Worm (Caenorhabditis elegans): ENCODE measurements around the gene dmsr-7.

DNA sequence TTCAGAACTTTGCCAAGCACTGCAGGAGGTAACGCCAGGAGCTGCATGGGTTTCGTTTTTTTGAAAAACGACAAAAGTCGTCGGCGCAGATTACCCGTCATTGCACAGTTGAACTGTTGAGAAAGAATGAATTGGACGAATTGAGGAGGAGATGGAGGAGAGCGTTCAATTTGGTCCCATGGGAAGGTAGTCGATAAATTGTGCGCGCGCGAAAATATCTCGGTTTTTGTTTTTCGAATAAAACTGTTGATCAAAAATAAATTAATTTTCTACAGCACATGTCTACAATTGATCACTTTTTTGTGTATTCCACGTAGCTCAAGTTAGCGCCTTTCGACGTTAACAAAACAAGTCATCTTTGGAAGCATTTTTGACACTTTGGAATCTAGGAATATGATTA, 14.8 kb downstream of the dmsr-7 start, which contains the start of gene F08F3.6:
- no peak for TF ChIP-seq K02D7.2 (tag; optimal IDR thresholded peaks at IDR 0.05)
- TF ChIP-seq unc-86 (tag; optimal IDR thresholded peaks at IDR 0.05): no peak
- no peak for TF ChIP-seq pqm-1 (tag; optimal IDR thresholded peaks at IDR 0.05)
- no peak for TF ChIP-seq ceh-2 (tag; optimal IDR thresholded peaks at IDR 0.05)
- no peak for TF ChIP-seq ceh-14 (tag; optimal IDR thresholded peaks at IDR 0.05)
- no peak for TF ChIP-seq ama-1 (optimal IDR thresholded peaks at IDR 0.05)
- TF ChIP-seq elt-2 (tag; optimal IDR thresholded peaks at IDR 0.05): no peak
- no peak for TF ChIP-seq gmeb-2 (tag; optimal IDR thresholded peaks at IDR 0.05)
- TF ChIP-seq eyg-1 (tag; optimal IDR thresholded peaks at IDR 0.05): no peak

Measured in whole organism, late embryonic.